Worm (Caenorhabditis elegans): ENCODE results near the gene nlp-21.
A peak's percentile ranks its signal among the peaks of the same experiment; 100 is the strongest.

nlp-21 gene

ce11 chrIII:11353499-11353898 lies 39.6 kb downstream of the nlp-21 start (continued):
- TF ChIP-seq C04F5.9 (tag; optimal IDR thresholded peaks at IDR 0.05) (no peak), ceh-82 (tag; optimal IDR thresholded peaks at IDR 0.05) (no peak), unc-86 (tag; optimal IDR thresholded peaks at IDR 0.05) (no peak), lin-39 (tag; optimal IDR thresholded peaks at IDR 0.05) (no peak), lin-15B (tag; optimal IDR thresholded peaks at IDR 0.05) (no peak), fkh-4 (tag; optimal IDR thresholded peaks at IDR 0.05; ENCODE audit: borderline replicate concordance) (no peak), pag-3 (tag; optimal IDR thresholded peaks at IDR 0.05; ENCODE audit: borderline replicate concordance, insufficient read depth) (no peak), pqm-1 (tag; optimal IDR thresholded peaks at IDR 0.05) (no peak), hlh-17 (GFP tag; optimal IDR thresholded peaks at IDR 0.05; ENCODE audit: borderline replicate concordance) (no peak), ceh-90 (tag; optimal IDR thresholded peaks at IDR 0.05) (no peak), mep-1 (tag; optimal IDR thresholded peaks at IDR 0.05) (no peak), snu-23 (GFP tag; optimal IDR thresholded peaks at IDR 0.05) (peak; percentile 28), mef-2 (tag; optimal IDR thresholded peaks at IDR 0.05) (no peak), nhr-20 (tag; optimal IDR thresholded peaks at IDR 0.05) (peak; percentile 26), mab-9 (GFP tag; IDR thresholded peaks at IDR 0.05) (no peak), nhr-71 (tag; optimal IDR thresholded peaks at IDR 0.05) (peak; percentile 47), egl-13 (tag; optimal IDR thresholded peaks at IDR 0.05) (no peak), elt-3 (tag; optimal IDR thresholded peaks at IDR 0.05) (no peak), C16A3.4 (tag; optimal IDR thresholded peaks at IDR 0.05) (peak; percentile 17), nhr-84 (tag; optimal IDR thresholded peaks at IDR 0.05) (no peak), alr-1 (tag; optimal IDR thresholded peaks at IDR 0.05; ENCODE audit: borderline replicate concordance) (no peak), ama-1 (optimal IDR thresholded peaks at IDR 0.05) (no peak), lin-35 (GFP tag; optimal IDR thresholded peaks at IDR 0.05) (peak in 1 of 2 experiments; percentile 44)

- TF ChIP-seq mab-9 (GFP tag; IDR thresholded peaks at IDR 0.05) (no peak), ets-5 (GFP tag; IDR thresholded peaks at IDR 0.05) (no peak), ces-1 (GFP tag; optimal IDR thresholded peaks at IDR 0.05) (no peak), nhr-47 (tag; optimal IDR thresholded peaks at IDR 0.05) (peak; percentile 37), nhr-90 (tag; optimal IDR thresholded peaks at IDR 0.05; ENCODE audit: poor library complexity) (peak; percentile 31), nhr-84 (tag; optimal IDR thresholded peaks at IDR 0.05) (no peak), lin-35 (GFP tag; optimal IDR thresholded peaks at IDR 0.05) (peak in 1 of 2 experiments; percentile 67), nhr-85 (tag) (no peak), fkh-8 (tag; optimal IDR thresholded peaks at IDR 0.05) (no peak), C04F5.9 (tag; optimal IDR thresholded peaks at IDR 0.05) (no peak), aly-2 (tag; optimal IDR thresholded peaks at IDR 0.05) (no peak), ceh-63 (GFP tag; optimal IDR thresholded peaks at IDR 0.05) (no peak), elt-2 (tag; optimal IDR thresholded peaks at IDR 0.05) (peak; percentile 11), lir-3 (tag; optimal IDR thresholded peaks at IDR 0.05; ENCODE audit: poor library complexity) (no peak), lin-15B (tag; optimal IDR thresholded peaks at IDR 0.05) (no peak), grh-1 (GFP tag; IDR thresholded peaks at IDR 0.05) (no peak), snpc-4 (tag; optimal IDR thresholded peaks at IDR 0.05) (no peak), sup-37 (GFP tag; optimal IDR thresholded peaks at IDR 0.05) (no peak), sox-4 (tag; optimal IDR thresholded peaks at IDR 0.05) (no peak), swsn-7 (tag; optimal IDR thresholded peaks at IDR 0.05) (no peak), nhr-71 (tag; optimal IDR thresholded peaks at IDR 0.05) (peak; percentile 59), nhr-11 (tag; optimal IDR thresholded peaks at IDR 0.05) (no peak), ceh-82 (tag; optimal IDR thresholded peaks at IDR 0.05) (no peak), nhr-76 (tag; optimal IDR thresholded peaks at IDR 0.05) (no peak), nhr-19 (GFP tag; conservative IDR thresholded peaks at IDR 0.05) (peak; percentile 45), C34B4.2 (tag; optimal IDR thresholded peaks at IDR 0.05) (no peak), lin-13 (GFP tag; optimal IDR thresholded peaks at IDR 0.05) (peak; percentile 41), pax-3 (tag; optimal IDR thresholded peaks at IDR 0.05) (no peak), lin-14 (GFP tag; optimal IDR thresholded peaks at IDR 0.05) (peak; percentile 23), nhr-12 (tag; optimal IDR thresholded peaks at IDR 0.05) (no peak), lin-39 (tag; optimal IDR thresholded peaks at IDR 0.05) (no peak), nhr-77 (tag; optimal IDR thresholded peaks at IDR 0.05) (no peak), ceh-90 (tag; optimal IDR thresholded peaks at IDR 0.05) (no peak), mdl-1 (tag; optimal IDR thresholded peaks at IDR 0.05) (no peak), sptf-1 (tag; optimal IDR thresholded peaks at IDR 0.05) (no peak), elt-3 (tag; optimal IDR thresholded peaks at IDR 0.05) (peak in 1 of 6 experiments; percentile 15), ama-1 (optimal IDR thresholded peaks at IDR 0.05) (no peak), ztf-11 (tag; optimal IDR thresholded peaks at IDR 0.05) (no peak), nhr-28 (tag; optimal IDR thresholded peaks at IDR 0.05) (no peak)
Observed at ce11 chrIII:11352840-11353239, 40.2 kb downstream of the nlp-21 start.

All from whole organism, L1 larva.